Fruit fly (Drosophila melanogaster) whole organism, embryonic: ENCODE data around the gene mei-P26.

ENCODE experiments used
- CG11456 ChIP-seq: fragments of 200-800 bp; sonication (Bioruptor generic); IDR thresholded peaks from 3 replicates; pipeline ENCODE4 v1.3.6; 2022; ENCODE audit warnings: missing biosample characterization, missing genetic modification characterization
- CG11696 ChIP-seq: fragments of 200-800 bp; sonication (Bioruptor generic); IDR thresholded peaks from 2 replicates; pipeline ENCODE4 v1.3.6; 2022; ENCODE audit warnings: missing biosample characterization, missing genetic modification characterization
- CG12659 ChIP-seq: fragments of 200-800 bp; sonication (Bioruptor generic); optimal IDR thresholded peaks from 3 replicates; lab custom pipeline; 2017; ENCODE audit warnings: mild to moderate bottlenecking, missing biosample characterization, missing genetic modification reagents, missing genetic modification characterization
- CG12942 ChIP-seq: fragments of 200-800 bp; sonication (Bioruptor generic); optimal IDR thresholded peaks from 3 replicates; lab custom pipeline; 2016; ENCODE audit warnings: missing biosample characterization, missing genetic modification characterization
- CG15696 ChIP-seq: fragments of 200-800 bp; sonication (Bioruptor generic); optimal IDR thresholded peaks from 2 replicates; lab custom pipeline; 2019; ENCODE audit warnings: missing biosample characterization, mild to moderate bottlenecking, missing genetic modification characterization, moderate library complexity
- CG17829 ChIP-seq: fragments of 200-800 bp; optimal IDR thresholded peaks from 2 replicates; lab custom pipeline; 2019; ENCODE audit warnings: missing biosample characterization, mild to moderate bottlenecking, missing genetic modification characterization, moderate library complexity
- CG2116 ChIP-seq: fragments of 200-800 bp; sonication (Bioruptor generic); optimal IDR thresholded peaks from 3 replicates; lab custom pipeline; 2018; ENCODE audit warnings: missing biosample characterization, mild to moderate bottlenecking, missing genetic modification characterization
- CG2678 ChIP-seq: fragments of 200-800 bp; sonication (Bioruptor generic); optimal IDR thresholded peaks from 3 replicates; lab custom pipeline; 2019; ENCODE audit warnings: missing biosample characterization, mild to moderate bottlenecking, missing genetic modification characterization, moderate library complexity
- CG2712 ChIP-seq: fragments of 200-800 bp; optimal IDR thresholded peaks from 3 replicates; lab custom pipeline; 2019; ENCODE audit warnings: missing biosample characterization, mild to moderate bottlenecking, missing genetic modification characterization, moderate library complexity
- CG30403 ChIP-seq: fragments of 200-800 bp; sonication (Bioruptor generic); optimal IDR thresholded peaks from 3 replicates; lab custom pipeline; 2016; ENCODE audit warnings: missing biosample characterization, missing genetic modification characterization
- CG32772 ChIP-seq: fragments of 200-800 bp; sonication (Bioruptor generic); IDR thresholded peaks from 2 replicates; pipeline ENCODE4 v1.3.6; 2022; ENCODE audit warnings: missing biosample characterization, missing genetic modification characterization
- CG5953 ChIP-seq: fragments of 200-800 bp; sonication (Bioruptor generic); IDR thresholded peaks from 2 replicates; pipeline ENCODE4 v1.3.6; 2022; ENCODE audit warnings: missing biosample characterization, missing genetic modification characterization
- CG6683 ChIP-seq: fragments of 200-800 bp; sonication (Bioruptor generic); optimal IDR thresholded peaks from 2 replicates; lab custom pipeline; 2017; ENCODE audit warnings: missing biosample characterization, mild to moderate bottlenecking, missing genetic modification characterization, missing genetic modification reagents
- CG7357 ChIP-seq: fragments of 200-800 bp; sonication (Bioruptor generic); IDR thresholded peaks from 3 replicates; pipeline ENCODE4 v1.3.6; 2022; ENCODE audit warnings: missing biosample characterization, missing genetic modification characterization
- CG7556 ChIP-seq: fragments of 200-800 bp; sonication (Bioruptor generic); optimal IDR thresholded peaks from 2 replicates; lab custom pipeline; 2017; ENCODE audit warnings: missing biosample characterization, mild to moderate bottlenecking, missing genetic modification characterization
- CG7745 ChIP-seq: fragments of 200-800 bp; sonication (Bioruptor generic); optimal IDR thresholded peaks from 2 replicates; lab custom pipeline; 2018; ENCODE audit warnings: missing biosample characterization, mild to moderate bottlenecking, missing genetic modification characterization, moderate library complexity
- CG7839 ChIP-seq: fragments of 200-800 bp; sonication (Bioruptor generic); optimal IDR thresholded peaks from 3 replicates; lab custom pipeline; 2018; ENCODE audit warnings: missing biosample characterization, mild to moderate bottlenecking, missing genetic modification characterization, moderate library complexity
- CG8924 ChIP-seq: fragments of 200-800 bp; optimal IDR thresholded peaks from 3 replicates; lab custom pipeline; 2019; ENCODE audit warnings: missing biosample characterization, mild to moderate bottlenecking, missing genetic modification characterization, moderate library complexity
- D19A ChIP-seq: fragments of 200-800 bp; optimal IDR thresholded peaks from 3 replicates; lab custom pipeline; 2019; ENCODE audit warnings: missing biosample characterization, mild to moderate bottlenecking, missing genetic modification characterization, moderate library complexity
- E2f2 ChIP-seq: fragments of 200-800 bp; sonication (Bioruptor generic); IDR thresholded peaks from 2 replicates; pipeline ENCODE4 v1.3.6; 2022; ENCODE audit warnings: missing biosample characterization, missing genetic modification characterization
- Eip74EF ChIP-seq, 2 experiments: fragments of 200-800 bp in 1 of 2; fragments of >200 bp in 1 of 2; sonication (Bioruptor generic) in 1 of 2; optimal IDR thresholded peaks; 2 replicates each; lab custom pipeline; 2017 to 2019; ENCODE audit warnings: missing biosample characterization in 2 of 2, missing genetic modification characterization in 2 of 2, mild to moderate bottlenecking in 1 of 2, moderate library complexity in 1 of 2
- Ets97D ChIP-seq: fragments of 200-800 bp; sonication (Bioruptor generic); optimal IDR thresholded peaks from 3 replicates; lab custom pipeline; 2016; ENCODE audit warnings: missing biosample characterization, missing genetic modification characterization
- Fer1 ChIP-seq: fragments of 200-800 bp; sonication (Bioruptor generic); optimal IDR thresholded peaks from 2 replicates; lab custom pipeline; 2017; ENCODE audit warnings: missing biosample characterization, mild to moderate bottlenecking, missing genetic modification characterization
- H2.0 ChIP-seq: fragments of 200-800 bp; sonication (Bioruptor generic); IDR thresholded peaks from 2 replicates; pipeline ENCODE4 v1.3.6; 2022; ENCODE audit warnings: missing biosample characterization, missing genetic modification characterization
- HLH3B ChIP-seq: fragments of 200-800 bp; sonication (Bioruptor generic); IDR thresholded peaks from 2 replicates; pipeline ENCODE4 v1.3.6; 2022; ENCODE audit warnings: missing biosample characterization, missing genetic modification characterization
- Hmr ChIP-seq: fragments of 200-800 bp; sonication (Bioruptor generic); optimal IDR thresholded peaks from 3 replicates; lab custom pipeline; 2017; ENCODE audit warnings: mild to moderate bottlenecking, missing biosample characterization, missing genetic modification reagents, missing genetic modification characterization
- Hsf ChIP-seq: fragments of 200-800 bp; sonication (Bioruptor generic); optimal IDR thresholded peaks from 3 replicates; lab custom pipeline; 2016; ENCODE audit warnings: missing biosample characterization, missing genetic modification characterization
- Max ChIP-seq: fragments of 200-800 bp; sonication (Bioruptor generic); optimal IDR thresholded peaks from 2 replicates; lab custom pipeline; 2016; ENCODE audit warnings: missing biosample characterization, mild to moderate bottlenecking, missing genetic modification characterization
- NC2β ChIP-seq: fragments of 200-800 bp; sonication (Bioruptor generic); optimal IDR thresholded peaks from 2 replicates; lab custom pipeline; 2016; ENCODE audit warnings: missing biosample characterization, missing genetic modification characterization
- Nf-YB ChIP-seq: fragments of 200-800 bp; sonication (Bioruptor generic); optimal IDR thresholded peaks from 3 replicates; lab custom pipeline; 2019; ENCODE audit warnings: missing biosample characterization, mild to moderate bottlenecking, missing genetic modification characterization, moderate library complexity
- Six4 ChIP-seq: fragments of 200-800 bp; sonication (Bioruptor generic); optimal IDR thresholded peaks from 2 replicates; lab custom pipeline; 2016; ENCODE audit warnings: missing biosample characterization, missing genetic modification characterization
- Vsx1 ChIP-seq: fragments of 200-800 bp; sonication (Bioruptor generic); optimal IDR thresholded peaks from 2 replicates; lab custom pipeline; 2017; ENCODE audit warnings: missing biosample characterization, mild to moderate bottlenecking, missing genetic modification characterization, missing genetic modification reagents
- ase ChIP-seq: fragments of 200-800 bp; sonication (Bioruptor generic); IDR thresholded peaks from 3 replicates; pipeline ENCODE4 v1.3.6; 2022; ENCODE audit warnings: missing biosample characterization, missing genetic modification characterization
- ato ChIP-seq: fragments of 200-800 bp; sonication (Bioruptor generic); IDR thresholded peaks from 2 replicates; pipeline ENCODE4 v1.3.6; 2022; ENCODE audit warnings: missing biosample characterization, missing genetic modification characterization; ENCODE audit not compliant: partially characterized antibody
- ems ChIP-seq: fragments of 200-800 bp; sonication (Bioruptor generic); optimal IDR thresholded peaks from 3 replicates; lab custom pipeline; 2016; ENCODE audit warnings: missing biosample characterization, missing genetic modification characterization
- eyg ChIP-seq: fragments of 200-800 bp; sonication (Bioruptor generic); optimal IDR thresholded peaks from 3 replicates; lab custom pipeline; 2016; ENCODE audit warnings: missing biosample characterization, missing genetic modification characterization
- fd3F ChIP-seq: fragments of 200-800 bp; sonication (Bioruptor generic); optimal IDR thresholded peaks from 2 replicates; lab custom pipeline; 2018; ENCODE audit warnings: missing biosample characterization, mild to moderate bottlenecking, missing genetic modification characterization, moderate library complexity
- fd64A ChIP-seq: fragments of 200-800 bp; sonication (Bioruptor generic); optimal IDR thresholded peaks from 3 replicates; lab custom pipeline; 2018; ENCODE audit warnings: missing biosample characterization, mild to moderate bottlenecking, missing genetic modification characterization
- fu2 ChIP-seq: fragments of 200-800 bp; sonication (Bioruptor generic); optimal IDR thresholded peaks from 2 replicates; lab custom pipeline; 2016; ENCODE audit warnings: missing biosample characterization, missing genetic modification characterization
- h ChIP-seq: fragments of >200 bp; optimal IDR thresholded peaks from 2 replicates; lab custom pipeline; 2017
- jigr1 ChIP-seq: fragments of 200-800 bp; sonication (Bioruptor generic); IDR thresholded peaks from 3 replicates; pipeline ENCODE4 v1.3.6; 2022; ENCODE audit warnings: missing biosample characterization, missing genetic modification characterization
- ken ChIP-seq: fragments of 200-800 bp; sonication (Bioruptor generic); IDR thresholded peaks from 3 replicates; pipeline ENCODE4 v1.3.6; 2022; ENCODE audit warnings: missing biosample characterization, missing genetic modification characterization
- lilli ChIP-seq: fragments of 200-800 bp; sonication (Bioruptor generic); optimal IDR thresholded peaks from 3 replicates; lab custom pipeline; 2016; ENCODE audit warnings: missing biosample characterization, missing genetic modification characterization
- lola ChIP-seq, 3 experiments: fragments of >200 bp in 2 of 3; fragments of 200-800 bp in 1 of 3; sonication (Bioruptor generic) in 1 of 3; optimal IDR thresholded peaks; 2 replicates each; lab custom pipeline; 2017 to 2019; ENCODE audit warnings: missing biosample characterization in 3 of 3, missing genetic modification characterization in 3 of 3, mild to moderate bottlenecking in 1 of 3, moderate library complexity in 1 of 3
- ranshi ChIP-seq: fragments of 200-800 bp; sonication (Bioruptor generic); IDR thresholded peaks from 2 replicates; pipeline ENCODE4 v1.3.6; 2022; ENCODE audit warnings: missing biosample characterization, missing genetic modification characterization
- ro ChIP-seq: fragments of 200-800 bp; sonication (Bioruptor generic); IDR thresholded peaks from 2 replicates; pipeline ENCODE4 v1.3.6; 2022; ENCODE audit warnings: missing biosample characterization, missing genetic modification characterization
- scrt ChIP-seq: fragments of 200-800 bp; sonication (Bioruptor generic); optimal IDR thresholded peaks from 2 replicates; lab custom pipeline; 2018; ENCODE audit warnings: missing biosample characterization, mild to moderate bottlenecking, missing genetic modification characterization, moderate library complexity
- slbo ChIP-seq: fragments of 200-800 bp; sonication (Bioruptor generic); IDR thresholded peaks from 2 replicates; pipeline ENCODE4 v1.3.6; 2022; ENCODE audit warnings: missing biosample characterization, missing genetic modification characterization
- stwl ChIP-seq: fragments of 200-800 bp; sonication (Bioruptor generic); optimal IDR thresholded peaks from 3 replicates; lab custom pipeline; 2018; ENCODE audit warnings: missing biosample characterization, mild to moderate bottlenecking, missing genetic modification characterization, moderate library complexity

mei-P26 gene

dm6 chrX:9136776-9137550, 26.1 kb upstream of the mei-P26 start (continued):
- TF ChIP-seq CG32772 (GFP tag; lab: Robert Waterston, UW) (no peak), CG15696 (tag; lab: Kevin White, UChicago) (peak; percentile 21), CG7357 (GFP tag; lab: Robert Waterston, UW) (no peak), D19A (tag; lab: Kevin White, UChicago) (peak; percentile 37), fu2 (GFP tag; lab: Kevin White, UChicago) (peak; percentile 26), ase (GFP tag; lab: Robert Waterston, UW) (0 out of 3 replicates have a peak, but pooled peaks have one; percentile 24), CG7556 (GFP tag; lab: Kevin White, UChicago) (peak; percentile 12), Max (GFP tag; lab: Kevin White, UChicago) (peak; percentile 36), Hmr (peak; percentile 7), CG11696 (GFP tag; lab: Robert Waterston, UW) (no peak), ken (GFP tag; lab: Robert Waterston, UW) (peak; percentile 42; the same call in 1 of the 3 replicates), CG2678 (tag; lab: Kevin White, UChicago) (peak; percentile 63), jigr1 (GFP tag; lab: Robert Waterston, UW) (no peak), CG7745 (tag; lab: Kevin White, UChicago) (no peak), E2f2 (peak; percentile 25; the same call in 1 of the 2 replicates), Fer1 (GFP tag; lab: Kevin White, UChicago) (peak; percentile 23), Ets97D (GFP tag; lab: Kevin White, UChicago) (peak; percentile 10), CG7839 (peak; percentile 62), scrt (GFP tag; lab: Kevin White, UChicago) (no peak), Nf-YB (peak; percentile 16), CG2116 (no peak), lilli (peak; percentile 34), fd3F (GFP tag; lab: Kevin White, UChicago) (no peak), lola (GFP tag; optimal IDR thresholded peaks at IDR 0.05; lab: Kevin White, UChicago) (peak in 1 of 3 experiments; percentile 41), CG11456 (0 out of 3 replicates have a peak, but pooled peaks have one; percentile 39), CG30403 (GFP tag; lab: Kevin White, UChicago) (peak; percentile 49), CG6683 (GFP tag; lab: Kevin White, UChicago) (no peak), stwl (no peak), Hsf (GFP tag; lab: Kevin White, UChicago) (peak; percentile 55), HLH3B (GFP tag; lab: Robert Waterston, UW) (0 out of 2 replicates have a peak, but pooled peaks have one; percentile 31), H2.0 (GFP tag; lab: Robert Waterston, UW) (peak; percentile 30), eyg (GFP tag; lab: Kevin White, UChicago) (peak; percentile 16), Eip74EF (GFP tag; optimal IDR thresholded peaks at IDR 0.05; lab: Kevin White, UChicago) (peak in 1 of 2 experiments; percentile 17), CG2712 (tag; lab: Kevin White, UChicago) (peak; percentile 62), slbo (GFP tag; lab: Robert Waterston, UW) (peak; percentile 45), ranshi (GFP tag; lab: Robert Waterston, UW) (no peak), Six4 (no peak), CG5953 (GFP tag; lab: Robert Waterston, UW) (peak; percentile 28; the same call in 1 of the 2 replicates), CG12659 (GFP tag; lab: Kevin White, UChicago) (peak; percentile 14), fd64A (GFP tag; lab: Kevin White, UChicago) (no peak), CG8924 (tag; lab: Kevin White, UChicago) (peak; percentile 58), ro (GFP tag; lab: Robert Waterston, UW) (no peak), CG17829 (tag; lab: Kevin White, UChicago) (peak; percentile 31), h (lab: Kevin White, UChicago) (no peak), CG12942 (GFP tag; lab: Kevin White, UChicago) (peak; percentile 12), Vsx1 (GFP tag; lab: Kevin White, UChicago) (no peak), ems (peak; percentile 14), ato (GFP tag; lab: Robert Waterston, UW) (no peak), NC2β (GFP tag; lab: Kevin White, UChicago) (peak; percentile 39)
